Worm (Caenorhabditis elegans) whole organism, midembryonic: ENCODE data around the gene cest-5.2.

Source experiments
- cog-1 ChIP-seq: sonication (generic microtip); optimal IDR thresholded peaks from 2 replicates; lab custom pipeline; 2016; ENCODE audit warnings: missing genetic modification characterization, missing compliant biosample characterization
- flt-1 ChIP-seq: fragments of 200-800 bp; sonication (Bioruptor generic); IDR thresholded peaks from 2 replicates; pipeline ENCODE4 v1.3.6; 2022; ENCODE audit warnings: missing genetic modification characterization, missing compliant biosample characterization
- klf-2 ChIP-seq: fragments of 200-800 bp; sonication (Bioruptor generic); conservative IDR thresholded peaks from 2 replicates; pipeline ENCODE4 v1.3.6; 2022; ENCODE audit warnings: missing genetic modification reagents, missing genetic modification characterization, missing compliant biosample characterization
- med-1 ChIP-seq: sonication (generic microtip); optimal IDR thresholded peaks from 2 replicates; lab custom pipeline; 2017; ENCODE audit warnings: missing genetic modification characterization, mild to moderate bottlenecking, missing compliant biosample characterization, antibody characterized with exemption, missing genetic modification reagents; ENCODE audit not compliant: insufficient read depth

DNA sequence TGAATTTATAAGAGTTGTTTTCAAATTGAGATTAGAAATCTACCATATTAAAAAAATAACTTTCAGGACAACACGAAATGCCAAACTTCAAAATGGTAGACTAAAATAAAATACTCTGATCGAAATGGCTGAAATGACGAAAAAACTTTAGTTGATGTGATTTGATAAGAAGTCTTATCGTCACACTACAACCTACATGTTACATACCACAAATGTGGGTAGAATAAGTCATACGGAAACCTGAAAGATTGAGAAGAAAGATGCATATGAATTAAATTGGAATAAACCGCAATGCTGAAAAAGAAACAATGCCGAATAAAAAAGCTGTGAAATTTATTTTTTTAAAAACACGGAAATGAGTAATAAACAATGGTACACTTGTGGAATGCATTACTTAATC, 20.7 kb downstream of the cest-5.2 start:
- no peak for TF ChIP-seq klf-2
- TF ChIP-seq cog-1 = no peak
- TF ChIP-seq flt-1 (GFP tag; lab: Robert Waterston, UW) = no peak
- TF ChIP-seq med-1 = no peak
